Fruit fly (Drosophila melanogaster) whole organism, embryonic: ENCODE data around the gene CG5087.

Source experiments
- Adf1 ChIP-seq: fragments of 200-800 bp; sonication (Bioruptor generic); IDR thresholded peaks from 2 replicates; pipeline ENCODE4 v1.3.6; 2022; ENCODE audit warnings: missing biosample characterization, missing genetic modification characterization
- Antp ChIP-seq: fragments of 200-800 bp; sonication (Bioruptor generic); optimal IDR thresholded peaks from 3 replicates; lab custom pipeline; 2016; ENCODE audit warnings: missing biosample characterization, missing genetic modification characterization
- Asciz ChIP-seq: fragments of 200-800 bp; sonication (Bioruptor generic); optimal IDR thresholded peaks from 2 replicates; lab custom pipeline; 2017; ENCODE audit warnings: missing biosample characterization, mild to moderate bottlenecking, missing genetic modification characterization, missing genetic modification reagents
- Bdp1 ChIP-seq: fragments of 200-800 bp; sonication (Bioruptor generic); optimal IDR thresholded peaks from 3 replicates; lab custom pipeline; 2016; ENCODE audit warnings: missing biosample characterization, missing genetic modification characterization
- CG1024 ChIP-seq: fragments of 200-800 bp; sonication (Bioruptor generic); IDR thresholded peaks from 2 replicates; pipeline ENCODE4 v1.3.6; 2022; ENCODE audit warnings: missing biosample characterization, missing genetic modification characterization
- CG11247 ChIP-seq: fragments of 200-800 bp; sonication (Bioruptor generic); IDR thresholded peaks from 2 replicates; pipeline ENCODE4 v1.3.6; 2022; ENCODE audit warnings: missing biosample characterization, missing genetic modification characterization
- CG12104 ChIP-seq: fragments of 200-800 bp; sonication (Bioruptor generic); optimal IDR thresholded peaks from 3 replicates; lab custom pipeline; 2016; ENCODE audit warnings: missing biosample characterization, missing genetic modification characterization
- CG12391 ChIP-seq: fragments of 200-800 bp; sonication (Bioruptor generic); optimal IDR thresholded peaks from 3 replicates; lab custom pipeline; 2018; ENCODE audit warnings: missing biosample characterization, mild to moderate bottlenecking, missing genetic modification characterization, moderate library complexity
- CG13287 ChIP-seq: fragments of 200-800 bp; sonication (Bioruptor generic); IDR thresholded peaks from 2 replicates; pipeline ENCODE4 v1.3.6; 2022; ENCODE audit warnings: missing biosample characterization, missing genetic modification characterization; ENCODE audit not compliant: partially characterized antibody
- CG13296 ChIP-seq: fragments of 200-800 bp; sonication (Bioruptor generic); optimal IDR thresholded peaks from 3 replicates; lab custom pipeline; 2018; ENCODE audit warnings: missing biosample characterization, mild to moderate bottlenecking, missing genetic modification characterization
- CG13424 ChIP-seq: fragments of 200-800 bp; sonication (Bioruptor generic); optimal IDR thresholded peaks from 2 replicates; lab custom pipeline; 2019; ENCODE audit warnings: missing biosample characterization, mild to moderate bottlenecking, missing genetic modification characterization, moderate library complexity
- CG17568 ChIP-seq: fragments of 200-800 bp; sonication (Bioruptor generic); optimal IDR thresholded peaks from 2 replicates; lab custom pipeline; 2018; ENCODE audit warnings: missing biosample characterization, mild to moderate bottlenecking, missing genetic modification characterization, moderate library complexity
- CG30403 ChIP-seq: fragments of 200-800 bp; sonication (Bioruptor generic); optimal IDR thresholded peaks from 3 replicates; lab custom pipeline; 2016; ENCODE audit warnings: missing biosample characterization, missing genetic modification characterization
- CG31388 ChIP-seq: fragments of 200-800 bp; sonication (Bioruptor generic); optimal IDR thresholded peaks from 2 replicates; lab custom pipeline; 2016; ENCODE audit warnings: missing biosample characterization, missing genetic modification characterization
- CG4617 ChIP-seq: fragments of 200-800 bp; sonication (Bioruptor generic); optimal IDR thresholded peaks from 3 replicates; lab custom pipeline; 2016; ENCODE audit warnings: missing biosample characterization, missing genetic modification characterization, borderline replicate concordance
- CG4854 ChIP-seq: fragments of 200-800 bp; sonication (Bioruptor generic); optimal IDR thresholded peaks from 2 replicates; lab custom pipeline; 2016; ENCODE audit warnings: missing biosample characterization, missing genetic modification characterization, inconsistent platforms
- CG5245 ChIP-seq: fragments of 200-800 bp; sonication (Bioruptor generic); optimal IDR thresholded peaks from 3 replicates; lab custom pipeline; 2016; ENCODE audit warnings: missing biosample characterization, missing genetic modification characterization
- CG6254 ChIP-seq: fragments of 200-800 bp; sonication (Bioruptor generic); optimal IDR thresholded peaks from 3 replicates; lab custom pipeline; 2017; ENCODE audit warnings: mild to moderate bottlenecking, missing biosample characterization, missing genetic modification reagents, missing genetic modification characterization
- CG6654 ChIP-seq: fragments of 200-800 bp; sonication (Bioruptor generic); optimal IDR thresholded peaks from 2 replicates; lab custom pipeline; 2017; ENCODE audit warnings: missing biosample characterization, mild to moderate bottlenecking, missing genetic modification characterization
- CG7357 ChIP-seq: fragments of 200-800 bp; sonication (Bioruptor generic); IDR thresholded peaks from 3 replicates; pipeline ENCODE4 v1.3.6; 2022; ENCODE audit warnings: missing biosample characterization, missing genetic modification characterization
- CG8089 ChIP-seq: fragments of 200-800 bp; sonication (Bioruptor generic); optimal IDR thresholded peaks from 3 replicates; lab custom pipeline; 2016; ENCODE audit warnings: missing biosample characterization, missing genetic modification characterization
- Chrac-16 ChIP-seq: fragments of 200-800 bp; sonication (Bioruptor generic); optimal IDR thresholded peaks from 3 replicates; lab custom pipeline; 2016; ENCODE audit warnings: missing biosample characterization, missing genetic modification characterization
- D ChIP-seq, 2 experiments: fragments of 200-800 bp in 1 of 2; fragments of >200 bp in 1 of 2; sonication (Bioruptor generic) in 1 of 2; optimal IDR thresholded peaks; 2 replicates in 1 of 2; 3 replicates in 1 of 2; lab custom pipeline; 2017; ENCODE audit warnings: mild to moderate bottlenecking in 1 of 2, missing biosample characterization in 1 of 2, missing genetic modification characterization in 1 of 2, missing genetic modification reagents in 1 of 2
- D19A ChIP-seq: fragments of 200-800 bp; optimal IDR thresholded peaks from 3 replicates; lab custom pipeline; 2019; ENCODE audit warnings: missing biosample characterization, mild to moderate bottlenecking, missing genetic modification characterization, moderate library complexity
- Dfd ChIP-seq, 2 experiments: fragments of >200 bp; optimal IDR thresholded peaks; 2 replicates each; lab custom pipeline; 2017; ENCODE audit warnings: missing biosample characterization in 2 of 2, missing genetic modification characterization in 2 of 2
- Doc2 ChIP-seq: fragments of 200-800 bp; sonication (Bioruptor generic); IDR thresholded peaks from 2 replicates; pipeline ENCODE4 v1.3.6; 2022; ENCODE audit warnings: missing biosample characterization, missing genetic modification characterization
- Doc3 ChIP-seq: fragments of 200-800 bp; sonication (Bioruptor generic); IDR thresholded peaks from 3 replicates; pipeline ENCODE4 v1.3.6; 2022; ENCODE audit warnings: missing biosample characterization, missing genetic modification characterization; ENCODE audit not compliant: partially characterized antibody
- Dref ChIP-seq: fragments of 200-800 bp; sonication (Bioruptor generic); IDR thresholded peaks from 2 replicates; pipeline ENCODE4 v1.3.6; 2022; ENCODE audit warnings: missing biosample characterization, missing genetic modification characterization
- Ets65A ChIP-seq: fragments of 200-800 bp; sonication (Bioruptor generic); peaks from one replicate; lab custom pipeline; 2016; ENCODE audit warnings: missing biosample characterization, missing genetic modification characterization
- Kr ChIP-seq: fragments of 200-800 bp; sonication (Bioruptor generic); optimal IDR thresholded peaks from 2 replicates; lab custom pipeline; 2017; ENCODE audit warnings: missing biosample characterization, mild to moderate bottlenecking, missing genetic modification characterization
- MBD-R2 ChIP-seq: fragments of 200-800 bp; sonication (Bioruptor generic); IDR thresholded peaks from 2 replicates; pipeline ENCODE4 v1.3.6; 2022; ENCODE audit warnings: missing biosample characterization, missing genetic modification characterization
- NC2α ChIP-seq: fragments of 200-800 bp; sonication (Bioruptor generic); optimal IDR thresholded peaks from 2 replicates; lab custom pipeline; 2016; ENCODE audit warnings: missing biosample characterization, missing genetic modification characterization
- Sin3A ChIP-seq: fragments of >200 bp; optimal IDR thresholded peaks from 2 replicates; lab custom pipeline; 2018
- Xrp1 ChIP-seq: fragments of 200-800 bp; sonication (Bioruptor generic); IDR thresholded peaks from 2 replicates; pipeline ENCODE4 v1.3.6; 2022; ENCODE audit warnings: missing biosample characterization, missing genetic modification characterization
- dmrt11E ChIP-seq: fragments of 200-800 bp; sonication (Bioruptor generic); optimal IDR thresholded peaks from 3 replicates; lab custom pipeline; 2018; ENCODE audit warnings: missing biosample characterization, mild to moderate bottlenecking, missing genetic modification characterization, moderate library complexity
- ewg ChIP-seq: fragments of 200-800 bp; sonication (Bioruptor generic); optimal IDR thresholded peaks from 3 replicates; lab custom pipeline; 2017; ENCODE audit warnings: mild to moderate bottlenecking, missing biosample characterization, missing genetic modification reagents, missing genetic modification characterization
- fu2 ChIP-seq: fragments of 200-800 bp; sonication (Bioruptor generic); optimal IDR thresholded peaks from 2 replicates; lab custom pipeline; 2016; ENCODE audit warnings: missing biosample characterization, missing genetic modification characterization
- gsb ChIP-seq: fragments of 200-800 bp; sonication (Bioruptor generic); IDR thresholded peaks from 2 replicates; pipeline ENCODE4 v1.3.6; 2022; ENCODE audit warnings: missing biosample characterization, missing genetic modification characterization
- gsb-n ChIP-seq: fragments of 200-800 bp; sonication (Bioruptor generic); optimal IDR thresholded peaks from 3 replicates; lab custom pipeline; 2018; ENCODE audit warnings: missing biosample characterization, mild to moderate bottlenecking, missing genetic modification characterization
- hb ChIP-seq: fragments of 200-800 bp; sonication (Bioruptor generic); IDR thresholded peaks from 3 replicates; pipeline ENCODE4 v1.3.6; 2022; ENCODE audit warnings: missing biosample characterization, missing genetic modification characterization; ENCODE audit not compliant: partially characterized antibody
- ind ChIP-seq: fragments of 200-800 bp; sonication (Bioruptor generic); optimal IDR thresholded peaks from 3 replicates; lab custom pipeline; 2016; ENCODE audit warnings: missing biosample characterization, missing genetic modification characterization
- oc ChIP-seq: fragments of 200-800 bp; sonication (Bioruptor generic); optimal IDR thresholded peaks from 2 replicates; lab custom pipeline; 2018; ENCODE audit warnings: missing biosample characterization, mild to moderate bottlenecking, missing genetic modification characterization, moderate library complexity
- prd ChIP-seq, 3 experiments: fragments of >200 bp in 2 of 3; fragments of 200-800 bp in 1 of 3; sonication (Bioruptor generic) in 1 of 3; optimal IDR thresholded peaks in 2 of 3; IDR thresholded peaks in 1 of 3; 2 replicates in 2 of 3; 3 replicates in 1 of 3; pipeline versions ENCODE4 v1.3.6 to Lab custom; 2017 to 2022; ENCODE audit warnings: missing biosample characterization in 1 of 3, missing genetic modification characterization in 1 of 3
- psq ChIP-seq: fragments of 200-800 bp; sonication (Bioruptor generic); optimal IDR thresholded peaks from 2 replicates; lab custom pipeline; 2017; ENCODE audit warnings: missing biosample characterization, missing genetic modification characterization
- rib ChIP-seq: fragments of 200-800 bp; sonication (Bioruptor generic); IDR thresholded peaks from 2 replicates; pipeline ENCODE4 v1.3.6; 2022; ENCODE audit warnings: missing biosample characterization, missing genetic modification characterization
- tio ChIP-seq: fragments of 200-800 bp; sonication (Bioruptor generic); optimal IDR thresholded peaks from 2 replicates; lab custom pipeline; 2017; ENCODE audit warnings: missing biosample characterization, missing genetic modification characterization, inconsistent platforms
- ttk ChIP-seq: fragments of 200-800 bp; sonication (Bioruptor generic); IDR thresholded peaks from 2 replicates; pipeline ENCODE4 v2.1.2; 2022; ENCODE audit warnings: missing biosample characterization, missing genetic modification characterization
- tup ChIP-seq: fragments of 200-800 bp; sonication (Bioruptor generic); optimal IDR thresholded peaks from 2 replicates; lab custom pipeline; 2016; ENCODE audit warnings: missing biosample characterization, mild to moderate bottlenecking, missing genetic modification characterization, moderate library complexity
- unpg ChIP-seq: fragments of 200-800 bp; sonication (Bioruptor generic); optimal IDR thresholded peaks from 3 replicates; lab custom pipeline; 2018; ENCODE audit warnings: missing biosample characterization, mild to moderate bottlenecking, missing genetic modification characterization, moderate library complexity

CG5087 gene

dm6 chr3L:8986582-8986981 lies 11.4 kb upstream of the CG5087 start, which contains the start of gene CG5068 (continued):
- TF ChIP-seq hb (GFP tag; lab: Robert Waterston, UW) (no peak), CG4854 (GFP tag; lab: Kevin White, UChicago) (no peak), ind (GFP tag; lab: Kevin White, UChicago) (no peak), Asciz (GFP tag; lab: Kevin White, UChicago) (no peak), CG12391 (no peak), Chrac-16 (GFP tag; lab: Kevin White, UChicago) (no peak), CG5245 (GFP tag; lab: Kevin White, UChicago) (no peak), CG30403 (GFP tag; lab: Kevin White, UChicago) (no peak), Adf1 (GFP tag; lab: Robert Waterston, UW) (no peak), CG7357 (no peak), CG8089 (no peak), Dref (GFP tag; lab: Robert Waterston, UW) (peak; percentile 33; the same call in 1 of the 2 replicates), CG1024 (GFP tag; lab: Robert Waterston, UW) (no peak), dmrt11E (tag; lab: Kevin White, UChicago) (no peak), ewg (peak; percentile 5), tio (GFP tag; lab: Kevin White, UChicago) (no peak), Sin3A (lab: Kevin White, UChicago) (peak; percentile 33), CG4617 (GFP tag; lab: Kevin White, UChicago) (peak; percentile 86), Doc3 (no peak)

dm6 chr3L:8990128-8990527 lies 7.9 kb upstream of the CG5087 start, which contains the start of gene CG5280:
TSS of gene CG5280 (minus strand) at chr3L:8990228.
- TF ChIP-seq rib (GFP tag; lab: Robert Waterston, UW) (no peak), D19A (no peak), CG6654 (GFP tag; lab: Kevin White, UChicago) (no peak), prd (optimal IDR thresholded peaks at IDR 0.05; lab: Kevin White, UChicago) (no peak), prd (GFP tag; IDR thresholded peaks at IDR 0.05; lab: Robert Waterston, UW) (no peak), tup (no peak), unpg (GFP tag; lab: Kevin White, UChicago) (no peak), CG12104 (no peak), Bdp1 (GFP tag; lab: Kevin White, UChicago) (no peak), oc (tag; lab: Kevin White, UChicago) (no peak), Dfd (GFP tag; optimal IDR thresholded peaks at IDR 0.05; lab: Kevin White, UChicago) (no peak), D (optimal IDR thresholded peaks at IDR 0.05; lab: Kevin White, UChicago) (no peak), D (GFP tag; optimal IDR thresholded peaks at IDR 0.05; lab: Kevin White, UChicago) (no peak)

- no peak for TF ChIP-seq CG13296 (GFP tag; lab: Kevin White, UChicago)
- TF ChIP-seq Kr (GFP tag; lab: Kevin White, UChicago) = no peak
- peak; percentile 61 for TF ChIP-seq CG6254 (GFP tag; lab: Kevin White, UChicago)
- peak; percentile 75 for TF ChIP-seq ttk
- peak; percentile 60 for TF ChIP-seq CG13424
- TF ChIP-seq CG13287 = no peak
- peak; percentile 77 for TF ChIP-seq Xrp1 (GFP tag; lab: Robert Waterston, UW)
- peak; percentile 45; the same call in 1 of the 2 replicates for TF ChIP-seq Doc2
- no peak for TF ChIP-seq psq
- peak; percentile 20 for TF ChIP-seq Antp (GFP tag; lab: Kevin White, UChicago)
- TF ChIP-seq CG17568 = no peak
- TF ChIP-seq NC2α = no peak
- TF ChIP-seq gsb (GFP tag; lab: Robert Waterston, UW) = no peak
- peak; percentile 51; the same call in 1 of the 2 replicates for TF ChIP-seq MBD-R2 (GFP tag; lab: Robert Waterston, UW)
- TF ChIP-seq CG11247 (GFP tag; lab: Robert Waterston, UW) = peak; percentile 49; the same call in 1 of the 2 replicates
- TF ChIP-seq gsb-n = no peak
- TF ChIP-seq fu2 (GFP tag; lab: Kevin White, UChicago) = peak; percentile 24
- peak; percentile 31 for TF ChIP-seq CG31388 (GFP tag; lab: Kevin White, UChicago)
- TF ChIP-seq Ets65A (GFP tag; lab: Kevin White, UChicago) = peak; percentile 51
Measured at dm6 chr3L:8996173-8996767, 1.7 kb upstream of the CG5087 start.
